Fruit fly (Drosophila melanogaster): ENCODE results near the gene CG2698.

Gene CG2698

dm6 chr3R:7999530-8000116 lies 1.7 kb upstream of the CG2698 start, which contains the start of gene PIG-H (continued):
- TF ChIP-seq wor (GFP tag; IDR thresholded peaks at IDR 0.05) (no peak), sr (GFP tag; IDR thresholded peaks at IDR 0.05) (no peak), CG17829 (tag; optimal IDR thresholded peaks at IDR 0.05) (peak; percentile 32), D (optimal IDR thresholded peaks at IDR 0.05) (no peak), D (GFP tag; optimal IDR thresholded peaks at IDR 0.05) (no peak), CG10431 (GFP tag; optimal IDR thresholded peaks at IDR 0.05) (peak; percentile 53), CG12942 (GFP tag; optimal IDR thresholded peaks at IDR 0.05) (no peak), CG3407 (GFP tag; optimal IDR thresholded peaks at IDR 0.05) (no peak), nerfin-2 (GFP tag; IDR thresholded peaks at IDR 0.05; ENCODE audit: partially characterized antibody) (no peak), B-H1 (GFP tag; IDR thresholded peaks at IDR 0.05) (no peak), CG15514 (GFP tag; optimal IDR thresholded peaks at IDR 0.05) (peak; percentile 5), ewg (GFP tag; optimal IDR thresholded peaks at IDR 0.05) (no peak), sug (tag; optimal IDR thresholded peaks at IDR 0.05) (peak; percentile 17), Abd-B (GFP tag; optimal IDR thresholded peaks at IDR 0.05) (peak; percentile 11), trem (tag; optimal IDR thresholded peaks at IDR 0.05) (peak; percentile 40), Dp (GFP tag; optimal IDR thresholded peaks at IDR 0.05) (peak; percentile 95), vnd (GFP tag; IDR thresholded peaks at IDR 0.05; ENCODE audit: partially characterized antibody) (no peak), Hsf (GFP tag; optimal IDR thresholded peaks at IDR 0.05) (peak; percentile 9), grau (tag; optimal IDR thresholded peaks at IDR 0.05) (peak; percentile 20), CG2116 (GFP tag; optimal IDR thresholded peaks at IDR 0.05) (peak; percentile 24), CG11696 (GFP tag; IDR thresholded peaks at IDR 0.05) (no peak), gfzf (GFP tag; optimal IDR thresholded peaks at IDR 0.05) (peak; percentile 73), CG14710 (tag; optimal IDR thresholded peaks at IDR 0.05) (peak; percentile 61), ssp (GFP tag; IDR thresholded peaks at IDR 0.05) (peak; percentile 93), CoRest (tag; optimal IDR thresholded peaks at IDR 0.05) (peak; percentile 43), CG2120 (GFP tag; optimal IDR thresholded peaks at IDR 0.05) (peak; percentile 4), CG18011 (GFP tag; optimal IDR thresholded peaks at IDR 0.05) (peak; percentile 98), danr (GFP tag; IDR thresholded peaks at IDR 0.05) (no peak), H2.0 (GFP tag; IDR thresholded peaks at IDR 0.05) (no peak), Pdp1 (GFP tag; optimal IDR thresholded peaks at IDR 0.05) (peak in 1 of 2 experiments; percentile 99), CG10321 (GFP tag; IDR thresholded peaks at IDR 0.05) (no peak), CG6689 (GFP tag; IDR thresholded peaks at IDR 0.05) (peak; percentile 47; the same call in 1 of the 2 replicates), dimm (GFP tag; IDR thresholded peaks at IDR 0.05) (no peak), Ets97D (GFP tag; optimal IDR thresholded peaks at IDR 0.05) (no peak), CG9437 (GFP tag; optimal IDR thresholded peaks at IDR 0.05) (no peak), Usf (GFP tag; optimal IDR thresholded peaks at IDR 0.05) (no peak), Fer2 (tag; optimal IDR thresholded peaks at IDR 0.05) (no peak), Scr (GFP tag; IDR thresholded peaks at IDR 0.05; ENCODE audit: partially characterized antibody) (no peak), stwl (tag; optimal IDR thresholded peaks at IDR 0.05) (peak; percentile 28), sc (optimal IDR thresholded peaks at IDR 0.05) (no peak), sc (GFP tag; optimal IDR thresholded peaks at IDR 0.05) (no peak), CG15601 (tag; optimal IDR thresholded peaks at IDR 0.05) (peak; percentile 44), CG11247 (GFP tag; IDR thresholded peaks at IDR 0.05) (no peak), Myb (GFP tag; optimal IDR thresholded peaks at IDR 0.05) (no peak), al (GFP tag; IDR thresholded peaks at IDR 0.05) (no peak), BEAF-32 (GFP tag; optimal IDR thresholded peaks at IDR 0.05) (peak; percentile 35), CG13296 (GFP tag; optimal IDR thresholded peaks at IDR 0.05) (no peak), Dad (GFP tag; optimal IDR thresholded peaks at IDR 0.05) (no peak), CG11723 (GFP tag; optimal IDR thresholded peaks at IDR 0.05) (no peak), sna (GFP tag; IDR thresholded peaks at IDR 0.05; ENCODE audit: partially characterized antibody) (no peak)

Measured in whole organism, embryonic.